Worm (Caenorhabditis elegans): ENCODE measurements around the gene cec-5.

The cec-5 gene

ce11 chrIV:7549844-7550243, 30.1 kb downstream of the cec-5 start:
- TF ChIP-seq eyg-1 (tag; optimal IDR thresholded peaks at IDR 0.05), result no peak
- no peak for TF ChIP-seq ceh-45 (GFP tag; IDR thresholded peaks at IDR 0.05)
- no peak for TF ChIP-seq ceh-18 (tag; optimal IDR thresholded peaks at IDR 0.05)
- TF ChIP-seq tbx-2 (tag; optimal IDR thresholded peaks at IDR 0.05), result peak; percentile 1

ce11 chrIV:7547843-7548578, 31.9 kb downstream of the cec-5 start, which contains the start of the genes cdd-2 and oef-1:
cdd-2 (minus strand) TSS chrIV:7547893.
oef-1 (plus strand) TSS chrIV:7548417.
- TF ChIP-seq pat-9 (tag; optimal IDR thresholded peaks at IDR 0.05), result no peak

- no peak for TF ChIP-seq Y22D7AL.16 (tag; optimal IDR thresholded peaks at IDR 0.05)
- no peak for TF ChIP-seq fkh-10 (GFP tag; optimal IDR thresholded peaks at IDR 0.05)
- no peak for TF ChIP-seq ceh-9 (tag; optimal IDR thresholded peaks at IDR 0.05)
- no peak for TF ChIP-seq syd-9 (tag; optimal IDR thresholded peaks at IDR 0.05)
- no peak for TF ChIP-seq pat-9 (tag; optimal IDR thresholded peaks at IDR 0.05)
- no peak for TF ChIP-seq ceh-45 (GFP tag; IDR thresholded peaks at IDR 0.05)
- TF ChIP-seq fax-1 (tag; optimal IDR thresholded peaks at IDR 0.05), result no peak
- no peak for TF ChIP-seq nfya-1 (tag; optimal IDR thresholded peaks at IDR 0.05)
- no peak for TF ChIP-seq dve-1 (tag; optimal IDR thresholded peaks at IDR 0.05)
- no peak for TF ChIP-seq ceh-18 (tag; optimal IDR thresholded peaks at IDR 0.05)
- no peak for TF ChIP-seq madf-2 (tag; optimal IDR thresholded peaks at IDR 0.05)
- TF ChIP-seq ceh-30 (tag; optimal IDR thresholded peaks at IDR 0.05), result no peak
Observed at ce11 chrIV:7543662-7544061, 36.2 kb downstream of the cec-5 start.

ce11 chrIV:7542485-7543001, 37.4 kb downstream of the cec-5 start, which contains the start of gene R05G6.10:
R05G6.10 (minus strand) TSS chrIV:7542535.
- TF ChIP-seq unc-42 (tag; optimal IDR thresholded peaks at IDR 0.05) (peak; percentile 92), ceh-19 (GFP tag; optimal IDR thresholded peaks at IDR 0.05) (no peak), pat-9 (tag; optimal IDR thresholded peaks at IDR 0.05) (no peak)

- TF ChIP-seq unc-42 (tag; optimal IDR thresholded peaks at IDR 0.05) (no peak), hlh-15 (tag; optimal IDR thresholded peaks at IDR 0.05) (no peak), fkh-6 (tag; optimal IDR thresholded peaks at IDR 0.05) (no peak), hlh-6 (tag; optimal IDR thresholded peaks at IDR 0.05) (no peak), lim-6 (tag; optimal IDR thresholded peaks at IDR 0.05) (no peak), hlh-13 (GFP tag; optimal IDR thresholded peaks at IDR 0.05) (no peak), C08G9.2 (tag; optimal IDR thresholded peaks at IDR 0.05) (no peak)
Observed at ce11 chrIV:7532360-7532759, 47.6 kb downstream of the cec-5 start, which contains the start of gene R05G6.1. R05G6.1 (plus strand) TSS chrIV:7532660.

ce11 chrIV:7530226-7531070, 49.5 kb downstream of the cec-5 start:
- no peak for TF ChIP-seq rnt-1 (tag; optimal IDR thresholded peaks at IDR 0.05)
- no peak for TF ChIP-seq mec-3 (tag; optimal IDR thresholded peaks at IDR 0.05; ENCODE audit: borderline replicate concordance)
- no peak for TF ChIP-seq ceh-14 (tag; optimal IDR thresholded peaks at IDR 0.05)
- TF ChIP-seq eyg-1 (tag; optimal IDR thresholded peaks at IDR 0.05), result no peak
- TF ChIP-seq nhr-232 (tag; optimal IDR thresholded peaks at IDR 0.05), result no peak
- no peak for TF ChIP-seq hlh-30 (tag; optimal IDR thresholded peaks at IDR 0.05; ENCODE audit: insufficient read depth)
- TF ChIP-seq elt-2 (tag; optimal IDR thresholded peaks at IDR 0.05), result no peak
- no peak for TF ChIP-seq ahr-1 (tag; optimal IDR thresholded peaks at IDR 0.05)
- TF ChIP-seq hlh-13 (GFP tag; optimal IDR thresholded peaks at IDR 0.05), result no peak
